Worm (Caenorhabditis elegans) whole organism, L1 larva: ENCODE results near the gene ZC239.3.
A peak's percentile ranks its signal among the peaks of the same experiment; 100 is the strongest.

Source experiments
- aly-2 ChIP-seq: fragments of 150-350 bp; optimal IDR thresholded peaks from 2 replicates; lab custom pipeline; 2014; ENCODE audit warnings: missing biosample characterization, missing genetic modification characterization
- ama-1 ChIP-seq: fragments of 150-350 bp; optimal IDR thresholded peaks from 2 replicates; lab custom pipeline; 2014
- ceh-8 ChIP-seq: fragments of 200-800 bp; sonication (Bioruptor generic); optimal IDR thresholded peaks from 2 replicates; lab custom pipeline; 2018; ENCODE audit warnings: mild to moderate bottlenecking, missing genetic modification characterization, moderate library complexity, missing compliant biosample characterization
- ceh-88 ChIP-seq: fragments of 200-800 bp; sonication (Bioruptor generic); IDR thresholded peaks from 2 replicates; pipeline ENCODE4 v1.3.6; 2022; ENCODE audit warnings: missing genetic modification characterization, missing compliant biosample characterization
- ces-1 ChIP-seq: fragments of 150-350 bp; optimal IDR thresholded peaks from 2 replicates; lab custom pipeline; 2014; ENCODE audit warnings: missing biosample characterization, missing genetic modification reagents, missing genetic modification characterization
- dpl-1 ChIP-seq, 3 experiments: fragments of 150-350 bp in 2 of 3; sonication (generic microtip) in 1 of 3; optimal IDR thresholded peaks; 2 replicates each; lab custom pipeline; 2014 to 2017; ENCODE audit warnings: missing biosample characterization in 3 of 3, missing genetic modification characterization in 3 of 3, missing genetic modification reagents in 3 of 3
- egl-27 ChIP-seq, 2 experiments: fragments of 150-350 bp in 1 of 2; sonication (generic microtip); optimal IDR thresholded peaks; 3 replicates each; lab custom pipeline; 2017 to 2018; ENCODE audit warnings: missing biosample characterization in 2 of 2, missing genetic modification characterization in 2 of 2, missing genetic modification reagents in 2 of 2
- elt-2 ChIP-seq: sonication (generic microtip); optimal IDR thresholded peaks from 2 replicates; lab custom pipeline; 2016; ENCODE audit warnings: missing genetic modification characterization, mild to moderate bottlenecking, inconsistent platforms, missing compliant biosample characterization, missing genetic modification reagents
- fkh-10 ChIP-seq: sonication (generic microtip); optimal IDR thresholded peaks from 2 replicates; lab custom pipeline; 2017; ENCODE audit warnings: missing biosample characterization, missing genetic modification reagents, missing genetic modification characterization
- fkh-4 ChIP-seq: sonication (generic microtip); optimal IDR thresholded peaks from 2 replicates; lab custom pipeline; 2016; ENCODE audit warnings: missing compliant biosample characterization, missing genetic modification characterization, borderline replicate concordance
- fos-1 ChIP-seq: fragments of 150-350 bp; optimal IDR thresholded peaks from 2 replicates; lab custom pipeline; 2014; ENCODE audit warnings: missing biosample characterization, missing genetic modification characterization
- hlh-4 ChIP-seq: sonication (generic microtip); optimal IDR thresholded peaks from 2 replicates; lab custom pipeline; 2016; ENCODE audit warnings: mild to moderate bottlenecking, missing genetic modification characterization, missing compliant biosample characterization
- lin-35 ChIP-seq, 2 experiments: fragments of 150-350 bp; optimal IDR thresholded peaks; 2 replicates each; lab custom pipeline; 2014; ENCODE audit warnings: missing biosample characterization in 2 of 2, missing genetic modification characterization in 2 of 2, missing genetic modification reagents in 2 of 2
- lir-3 ChIP-seq: sonication (generic microtip); optimal IDR thresholded peaks from 2 replicates; lab custom pipeline; 2016; ENCODE audit warnings: mild to moderate bottlenecking, missing genetic modification characterization, moderate library complexity, missing compliant biosample characterization; ENCODE audit not compliant: poor library complexity
- lsy-2 ChIP-seq, 2 experiments: fragments of 150-350 bp; optimal IDR thresholded peaks; 2 replicates each; lab custom pipeline; 2014; ENCODE audit warnings: missing biosample characterization in 2 of 2, missing genetic modification characterization in 2 of 2
- mab-9 ChIP-seq: fragments of 200-800 bp; sonication (Bioruptor generic); IDR thresholded peaks from 2 replicates; pipeline ENCODE4 v1.3.6; 2022; ENCODE audit warnings: missing genetic modification reagents, missing genetic modification characterization, missing compliant biosample characterization
- mep-1 ChIP-seq: fragments of 150-350 bp; optimal IDR thresholded peaks from 2 replicates; lab custom pipeline; 2014; ENCODE audit warnings: missing biosample characterization, missing genetic modification characterization
- nhr-11 ChIP-seq: fragments of 150-350 bp; optimal IDR thresholded peaks from 2 replicates; lab custom pipeline; 2014; ENCODE audit warnings: missing biosample characterization, missing genetic modification characterization
- nhr-12 ChIP-seq: sonication (generic microtip); optimal IDR thresholded peaks from 2 replicates; lab custom pipeline; 2017; ENCODE audit warnings: missing biosample characterization, missing genetic modification characterization
- nhr-28 ChIP-seq: fragments of 150-350 bp; optimal IDR thresholded peaks from 2 replicates; lab custom pipeline; 2014; ENCODE audit warnings: missing biosample characterization, missing genetic modification characterization
- nhr-47 ChIP-seq: sonication (generic microtip); optimal IDR thresholded peaks from 2 replicates; lab custom pipeline; 2016; ENCODE audit warnings: mild to moderate bottlenecking, missing genetic modification characterization, moderate library complexity, missing compliant biosample characterization
- nhr-71 ChIP-seq: sonication (generic microtip); optimal IDR thresholded peaks from 2 replicates; lab custom pipeline; 2016; ENCODE audit warnings: mild to moderate bottlenecking, missing genetic modification characterization, moderate library complexity, missing compliant biosample characterization
- nhr-76 ChIP-seq: sonication (generic microtip); optimal IDR thresholded peaks from 2 replicates; lab custom pipeline; 2017; ENCODE audit warnings: missing biosample characterization, missing genetic modification characterization
- nhr-84 ChIP-seq: sonication (generic microtip); optimal IDR thresholded peaks from 2 replicates; lab custom pipeline; 2017; ENCODE audit warnings: missing biosample characterization, missing genetic modification characterization
- pag-3 ChIP-seq: sonication (generic microtip); optimal IDR thresholded peaks from 2 replicates; lab custom pipeline; 2017; ENCODE audit warnings: missing genetic modification characterization, mild to moderate bottlenecking, missing compliant biosample characterization, antibody characterized with exemption, borderline replicate concordance; ENCODE audit not compliant: insufficient read depth
- pax-3 ChIP-seq: fragments of 200-800 bp; sonication (Bioruptor generic); optimal IDR thresholded peaks from 2 replicates; lab custom pipeline; 2018; ENCODE audit warnings: mild to moderate bottlenecking, missing genetic modification characterization, moderate library complexity, missing compliant biosample characterization
- snpc-4 ChIP-seq: fragments of 150-350 bp; optimal IDR thresholded peaks from 2 replicates; lab custom pipeline; 2014; ENCODE audit warnings: missing biosample characterization, missing genetic modification characterization
- swsn-7 ChIP-seq: sonication (generic microtip); optimal IDR thresholded peaks from 2 replicates; lab custom pipeline; 2016; ENCODE audit warnings: missing genetic modification characterization, missing compliant biosample characterization
- tbx-2 ChIP-seq: sonication (generic microtip); optimal IDR thresholded peaks from 2 replicates; lab custom pipeline; 2016; ENCODE audit warnings: missing genetic modification characterization, missing compliant biosample characterization
- zag-1 ChIP-seq: fragments of 150-350 bp; optimal IDR thresholded peaks from 2 replicates; lab custom pipeline; 2014; ENCODE audit warnings: missing biosample characterization, missing genetic modification characterization
- zip-4 ChIP-seq: fragments of 200-800 bp; sonication (Bioruptor generic); optimal IDR thresholded peaks from 2 replicates; lab custom pipeline; 2018; ENCODE audit warnings: mild to moderate bottlenecking, missing genetic modification characterization, moderate library complexity, missing compliant biosample characterization
- ztf-11 ChIP-seq, 2 experiments: sonication (generic microtip); optimal IDR thresholded peaks; 2 replicates each; lab custom pipeline; 2016 to 2017; ENCODE audit warnings: missing genetic modification characterization in 2 of 2, missing biosample characterization in 1 of 2, missing compliant biosample characterization in 1 of 2
- ztf-4 ChIP-seq: fragments of 150-350 bp; optimal IDR thresholded peaks from 2 replicates; lab custom pipeline; 2014; ENCODE audit warnings: missing biosample characterization, missing genetic modification characterization

ZC239.3 gene

ce11 chrII:3222686-3223085 is 6.8 kb downstream of the ZC239.3 start, which contains the start of gene ZC239.13:
TSS of gene ZC239.13 (minus strand) at chrII:3222839.
- no peak for TF ChIP-seq nhr-71 (tag; lab: Kevin White, UChicago)
- TF ChIP-seq aly-2, result no peak
- peak; percentile 21 for TF ChIP-seq elt-2 (tag; lab: Kevin White, UChicago)
- no peak for TF ChIP-seq nhr-76 (tag; lab: Kevin White, UChicago)

ce11 chrII:3224631-3225030 is 8.8 kb downstream of the ZC239.3 start, which contains the start of gene ZC239.15:
TSS of gene ZC239.15 (minus strand) at chrII:3224731.
- TF ChIP-seq ces-1 (GFP tag; lab: Kevin White, UChicago) (no peak), nhr-47 (tag; lab: Kevin White, UChicago) (no peak), zag-1 (tag; lab: Kevin White, UChicago) (no peak), mep-1 (tag; lab: Kevin White, UChicago) (no peak), nhr-28 (tag; lab: Kevin White, UChicago) (no peak), fkh-4 (tag; lab: Kevin White, UChicago) (no peak), ztf-11 (tag; optimal IDR thresholded peaks at IDR 0.05; lab: Kevin White, UChicago) (no peak), ceh-8 (GFP tag; lab: Kevin White, UChicago) (no peak)

ce11 chrII:3225200-3225599 is 9.3 kb downstream of the ZC239.3 start, which contains the start of gene ZC239.16:
TSS of gene ZC239.16 (minus strand) at chrII:3225319.
- peak; percentile 44 for TF ChIP-seq elt-2 (tag; lab: Kevin White, UChicago)
- TF ChIP-seq swsn-7 (tag; lab: Kevin White, UChicago), result no peak

- TF ChIP-seq pax-3 (tag; lab: Kevin White, UChicago) (no peak), hlh-4 (no peak), ama-1 (lab: Kevin White, UChicago) (no peak), ztf-4 (tag; lab: Kevin White, UChicago) (no peak), dpl-1 (GFP tag; optimal IDR thresholded peaks at IDR 0.05; lab: Kevin White, UChicago) (no peak), tbx-2 (tag; lab: Kevin White, UChicago) (no peak), egl-27 (tag; optimal IDR thresholded peaks at IDR 0.05; lab: Kevin White, UChicago) (no peak), snpc-4 (tag; lab: Kevin White, UChicago) (no peak), lin-35 (GFP tag; optimal IDR thresholded peaks at IDR 0.05; lab: Kevin White, UChicago) (no peak), fos-1 (tag; lab: Kevin White, UChicago) (no peak), fkh-10 (GFP tag; lab: Kevin White, UChicago) (no peak), lir-3 (no peak)
- TF ChIP-seq, all 84 proteins: peak for 0
Observed at ce11 chrII:3225780-3226179, 9.9 kb downstream of the ZC239.3 start, which contains the start of gene ZC239.17. TSS of gene ZC239.17 (minus strand) at chrII:3225880.

ce11 chrII:3230422-3230821 is 14.6 kb downstream of the ZC239.3 start, which contains the start of gene srh-297:
TSS of gene srh-297 (minus strand) at chrII:3230522.
- TF ChIP-seq pax-3 (tag; lab: Kevin White, UChicago) (no peak), mab-9 (GFP tag; lab: Robert Waterston, UW) (no peak), elt-2 (tag; lab: Kevin White, UChicago) (no peak), nhr-84 (tag; lab: Kevin White, UChicago) (no peak), lsy-2 (tag; optimal IDR thresholded peaks at IDR 0.05; lab: Kevin White, UChicago) (no peak), ceh-88 (GFP tag; lab: Robert Waterston, UW) (no peak), nhr-11 (tag; lab: Kevin White, UChicago) (no peak), pag-3 (tag; lab: Kevin White, UChicago) (no peak), nhr-12 (tag; lab: Kevin White, UChicago) (no peak), zip-4 (GFP tag; lab: Kevin White, UChicago) (no peak)
